Fruit fly (Drosophila melanogaster): ENCODE data around the gene Pmi.

DNA sequence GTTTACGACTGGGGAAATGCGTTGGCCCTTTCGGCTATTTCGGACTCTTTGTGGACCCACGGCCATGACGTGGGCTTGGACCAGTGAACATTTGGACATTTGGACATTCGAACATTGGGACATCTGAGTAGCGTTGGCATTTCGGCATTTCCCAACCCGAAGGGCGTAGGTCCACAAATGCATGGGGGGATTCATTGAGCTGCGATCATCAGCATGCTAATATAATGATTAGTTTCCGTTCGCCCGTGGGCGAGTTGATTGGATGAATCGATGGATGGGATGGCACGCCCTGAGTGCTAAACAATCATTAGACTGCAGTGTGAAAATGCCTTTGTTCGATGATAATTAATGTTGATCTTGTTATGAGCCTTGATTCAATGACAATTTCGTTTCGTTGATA is 7.6 kb downstream of the Pmi start:
- TF ChIP-seq Sin3A (optimal IDR thresholded peaks at IDR 0.05) (no peak), h (optimal IDR thresholded peaks at IDR 0.05) (no peak), ttk (optimal IDR thresholded peaks at IDR 0.05) (no peak), insv (optimal IDR thresholded peaks at IDR 0.05) (no peak), Myc (optimal IDR thresholded peaks at IDR 0.05) (no peak), psq (optimal IDR thresholded peaks at IDR 0.05) (no peak)

Measured in Kc167 (cell line).